Worm (Caenorhabditis elegans) whole organism, early embryonic: Measurements from ENCODE around the gene sre-39.

Source experiments
- aly-1 ChIP-seq: sonication (generic microtip); optimal IDR thresholded peaks from 2 replicates; lab custom pipeline; 2016; ENCODE audit warnings: missing genetic modification characterization, missing compliant biosample characterization
- ama-1 ChIP-seq: fragments of 150-350 bp; optimal IDR thresholded peaks from 2 replicates; lab custom pipeline; 2014
- ceh-13 ChIP-seq: fragments of 200-800 bp; sonication (Bioruptor generic); optimal IDR thresholded peaks from 2 replicates; lab custom pipeline; 2018; ENCODE audit warnings: mild to moderate bottlenecking, missing genetic modification characterization, missing compliant biosample characterization
- ceh-36 ChIP-seq: sonication (generic microtip); optimal IDR thresholded peaks from 2 replicates; lab custom pipeline; 2016; ENCODE audit warnings: missing genetic modification characterization, inconsistent platforms, missing compliant biosample characterization
- flt-1 ChIP-seq: fragments of 200-800 bp; sonication (Bioruptor generic); IDR thresholded peaks from 2 replicates; pipeline ENCODE4 v1.3.6; 2022; ENCODE audit warnings: missing genetic modification characterization, missing compliant biosample characterization
- hmbx-1 ChIP-seq: sonication (generic microtip); optimal IDR thresholded peaks from 2 replicates; lab custom pipeline; 2016; ENCODE audit warnings: mild to moderate bottlenecking, missing genetic modification characterization, missing compliant biosample characterization
- hmg-4 ChIP-seq: fragments of 200-800 bp; sonication (Bioruptor generic); optimal IDR thresholded peaks from 2 replicates; lab custom pipeline; 2018; ENCODE audit warnings: mild to moderate bottlenecking, missing genetic modification characterization, missing compliant biosample characterization
- pes-1 ChIP-seq: fragments of 200-800 bp; sonication (Bioruptor generic); IDR thresholded peaks from 2 replicates; pipeline ENCODE4 v1.3.6; 2022; ENCODE audit warnings: missing genetic modification reagents, missing genetic modification characterization, missing compliant biosample characterization
- scrt-1 ChIP-seq: fragments of 200-800 bp; sonication (Bioruptor generic); IDR thresholded peaks from 2 replicates; pipeline ENCODE4 v1.3.6; 2022; ENCODE audit warnings: missing genetic modification characterization, missing compliant biosample characterization
- sea-1 ChIP-seq: fragments of 200-800 bp; sonication (Bioruptor generic); conservative IDR thresholded peaks from 2 replicates; pipeline ENCODE4 v1.3.6; 2022; ENCODE audit warnings: missing genetic modification characterization, missing compliant biosample characterization
- tbx-11 ChIP-seq: fragments of 200-800 bp; sonication (Bioruptor generic); IDR thresholded peaks from 2 replicates; pipeline ENCODE4 v1.3.6; 2022; ENCODE audit warnings: missing genetic modification characterization, missing compliant biosample characterization
- tbx-37 ChIP-seq: fragments of 200-800 bp; sonication (Bioruptor generic); conservative IDR thresholded peaks from 2 replicates; pipeline ENCODE4 v1.3.6; 2022; ENCODE audit warnings: missing genetic modification reagents, missing genetic modification characterization, missing compliant biosample characterization
- tra-4 ChIP-seq: sonication (generic microtip); optimal IDR thresholded peaks from 2 replicates; lab custom pipeline; 2017; ENCODE audit warnings: missing genetic modification characterization, missing compliant biosample characterization

ce11 chrII:4675481-4675880 lies 11.6 kb upstream of the sre-39 start, which contains the start of gene T05A7.3:
- TF ChIP-seq aly-1 (no peak), ceh-13 (GFP tag; lab: Kevin White, UChicago) (no peak), pes-1 (no peak), ceh-36 (tag; lab: Kevin White, UChicago) (no peak), hmbx-1 (tag; lab: Kevin White, UChicago) (no peak), sea-1 (GFP tag; lab: Robert Waterston, UW) (no peak), ama-1 (no peak), tbx-37 (GFP tag; lab: Robert Waterston, UW) (no peak), tbx-11 (GFP tag; lab: Robert Waterston, UW) (no peak), tra-4 (tag; lab: Kevin White, UChicago) (no peak), scrt-1 (no peak), flt-1 (GFP tag; lab: Robert Waterston, UW) (no peak), hmg-4 (GFP tag; lab: Kevin White, UChicago) (no peak)
